Worm (Caenorhabditis elegans): ENCODE data around the gene str-143.

ce11 chrV:8026343-8026742 lies 43.2 kb downstream of the str-143 start, which contains the start of gene F43H9.4:
- TF ChIP-seq egl-27 (tag; optimal IDR thresholded peaks at IDR 0.05): no peak
- TF ChIP-seq nhr-25 (tag; optimal IDR thresholded peaks at IDR 0.05; ENCODE audit: borderline replicate concordance, insufficient read depth): no peak
- peak; percentile 76 for TF ChIP-seq dmd-6 (GFP tag; IDR thresholded peaks at IDR 0.05)
- TF ChIP-seq lin-15B (tag; optimal IDR thresholded peaks at IDR 0.05): no peak
- TF ChIP-seq daf-16 (GFP tag; optimal IDR thresholded peaks at IDR 0.05): no peak
- no peak for TF ChIP-seq daf-16 (tag; optimal IDR thresholded peaks at IDR 0.05)
- TF ChIP-seq ztf-11 (tag; optimal IDR thresholded peaks at IDR 0.05): no peak
- TF ChIP-seq mdl-1 (tag; optimal IDR thresholded peaks at IDR 0.05): peak; percentile 79 to 89
- TF ChIP-seq lsy-2 (tag; optimal IDR thresholded peaks at IDR 0.05): no peak
